Worm (Caenorhabditis elegans) whole organism, L2 larva: Measurements from ENCODE around the gene M18.6.

Source experiments
- C34F6.9 ChIP-seq: fragments of 150-350 bp; optimal IDR thresholded peaks from 2 replicates; lab custom pipeline; 2014; ENCODE audit warnings: missing biosample characterization, missing genetic modification characterization
- Y55F3AM.14 ChIP-seq: fragments of 200-800 bp; sonication (Bioruptor generic); optimal IDR thresholded peaks from 2 replicates; lab custom pipeline; 2018; ENCODE audit warnings: mild to moderate bottlenecking, missing genetic modification characterization, missing compliant biosample characterization
- ZK546.5 ChIP-seq: sonication (generic microtip); optimal IDR thresholded peaks from 2 replicates; lab custom pipeline; 2017; ENCODE audit warnings: missing biosample characterization, missing genetic modification characterization
- alr-1 ChIP-seq: fragments of 150-350 bp; optimal IDR thresholded peaks from 2 replicates; lab custom pipeline; 2014; ENCODE audit warnings: missing biosample characterization, missing genetic modification characterization
- aly-2 ChIP-seq: fragments of 150-350 bp; optimal IDR thresholded peaks from 2 replicates; lab custom pipeline; 2014; ENCODE audit warnings: missing biosample characterization, missing genetic modification characterization
- ama-1 ChIP-seq: fragments of 150-350 bp; optimal IDR thresholded peaks from 2 replicates; lab custom pipeline; 2018; ENCODE audit warnings: inconsistent platforms
- blmp-1 ChIP-seq: sonication (generic microtip); optimal IDR thresholded peaks from 2 replicates; lab custom pipeline; 2017; ENCODE audit warnings: missing genetic modification characterization, mild to moderate bottlenecking, missing compliant biosample characterization, antibody characterized with exemption, moderate library complexity; ENCODE audit not compliant: insufficient read depth
- ceh-16 ChIP-seq: fragments of 150-350 bp; optimal IDR thresholded peaks from 2 replicates; lab custom pipeline; 2014; ENCODE audit warnings: missing biosample characterization, missing genetic modification characterization
- ceh-82 ChIP-seq: fragments of 150-350 bp; optimal IDR thresholded peaks from 2 replicates; lab custom pipeline; 2014; ENCODE audit warnings: missing biosample characterization, missing genetic modification characterization
- crh-2 ChIP-seq: sonication (generic microtip); optimal IDR thresholded peaks from 2 replicates; lab custom pipeline; 2017; ENCODE audit warnings: missing biosample characterization, missing genetic modification characterization
- dmd-4 ChIP-seq: sonication (generic microtip); optimal IDR thresholded peaks from 2 replicates; lab custom pipeline; 2017; ENCODE audit warnings: missing biosample characterization, missing genetic modification characterization
- egl-27 ChIP-seq: sonication (generic microtip); optimal IDR thresholded peaks from 3 replicates; lab custom pipeline; 2017; ENCODE audit warnings: missing biosample characterization, missing genetic modification reagents, missing genetic modification characterization
- elt-3 ChIP-seq: sonication (generic microtip); optimal IDR thresholded peaks from 2 replicates; lab custom pipeline; 2017; ENCODE audit warnings: missing biosample characterization, missing genetic modification characterization
- gmeb-1 ChIP-seq: fragments of 150-350 bp; optimal IDR thresholded peaks from 2 replicates; lab custom pipeline; 2014; ENCODE audit warnings: missing biosample characterization, missing genetic modification characterization
- lin-13 ChIP-seq: fragments of 150-350 bp; optimal IDR thresholded peaks from 2 replicates; lab custom pipeline; 2014; ENCODE audit warnings: missing biosample characterization, missing genetic modification reagents, missing genetic modification characterization
- lsy-2 ChIP-seq, 2 experiments: fragments of 150-350 bp in 1 of 2; sonication (generic microtip) in 1 of 2; optimal IDR thresholded peaks; 2 replicates each; lab custom pipeline; 2014 to 2017; ENCODE audit warnings: missing biosample characterization in 2 of 2, missing genetic modification characterization in 2 of 2
- mab-5 ChIP-seq: fragments of 150-350 bp; optimal IDR thresholded peaks from 2 replicates; lab custom pipeline; 2014; ENCODE audit warnings: missing biosample characterization, missing genetic modification characterization
- nhr-11 ChIP-seq: fragments of 150-350 bp; optimal IDR thresholded peaks from 2 replicates; lab custom pipeline; 2014; ENCODE audit warnings: missing biosample characterization, missing genetic modification characterization
- nhr-12 ChIP-seq: fragments of 150-350 bp; optimal IDR thresholded peaks from 2 replicates; lab custom pipeline; 2014; ENCODE audit warnings: missing biosample characterization, missing genetic modification characterization
- nhr-129 ChIP-seq: fragments of 150-350 bp; optimal IDR thresholded peaks from 2 replicates; lab custom pipeline; 2014; ENCODE audit warnings: missing biosample characterization, missing genetic modification characterization
- nhr-21 ChIP-seq: fragments of 150-350 bp; optimal IDR thresholded peaks from 2 replicates; lab custom pipeline; 2014; ENCODE audit warnings: missing biosample characterization, missing genetic modification characterization
- nhr-237 ChIP-seq: fragments of 150-350 bp; optimal IDR thresholded peaks from 2 replicates; lab custom pipeline; 2014; ENCODE audit warnings: missing biosample characterization, missing genetic modification characterization
- nhr-6 ChIP-seq: fragments of 150-350 bp; optimal IDR thresholded peaks from 2 replicates; lab custom pipeline; 2014; ENCODE audit warnings: missing biosample characterization, missing genetic modification characterization
- skn-1 ChIP-seq: sonication (generic microtip); optimal IDR thresholded peaks from 2 replicates; lab custom pipeline; 2017; ENCODE audit warnings: missing biosample characterization, missing genetic modification characterization
- sma-3 ChIP-seq: sonication (generic microtip); optimal IDR thresholded peaks from 2 replicates; lab custom pipeline; 2016; ENCODE audit warnings: missing genetic modification reagents, missing genetic modification characterization, missing compliant biosample characterization
- sma-9 ChIP-seq, 2 experiments: fragments of 150-350 bp in 1 of 2; sonication (generic microtip) in 1 of 2; optimal IDR thresholded peaks; 2 replicates each; lab custom pipeline; 2014 to 2016; ENCODE audit warnings: missing genetic modification characterization in 2 of 2, mild to moderate bottlenecking in 1 of 2, missing biosample characterization in 1 of 2, missing compliant biosample characterization in 1 of 2, missing genetic modification reagents in 1 of 2, moderate library complexity in 1 of 2
- snpc-4 ChIP-seq: fragments of 150-350 bp; optimal IDR thresholded peaks from 2 replicates; lab custom pipeline; 2014; ENCODE audit warnings: missing biosample characterization, missing genetic modification characterization
- unc-39 ChIP-seq: fragments of 150-350 bp; optimal IDR thresholded peaks from 2 replicates; lab custom pipeline; 2014; ENCODE audit warnings: missing biosample characterization, missing genetic modification characterization
- unc-55 ChIP-seq: fragments of 150-350 bp; sonication (generic microtip); optimal IDR thresholded peaks from 3 replicates; lab custom pipeline; 2014; ENCODE audit warnings: missing biosample characterization, missing genetic modification reagents, missing genetic modification characterization
- unc-62 ChIP-seq: fragments of 150-350 bp; optimal IDR thresholded peaks from 2 replicates; lab custom pipeline; 2014; ENCODE audit warnings: missing biosample characterization, missing genetic modification reagents, missing genetic modification characterization
- ztf-1 ChIP-seq: fragments of 200-800 bp; sonication (Bioruptor generic); conservative IDR thresholded peaks from 2 replicates; pipeline ENCODE4 v1.3.6; 2022; ENCODE audit warnings: missing genetic modification characterization, missing compliant biosample characterization
- ztf-11 ChIP-seq: sonication (generic microtip); optimal IDR thresholded peaks from 2 replicates; lab custom pipeline; 2017; ENCODE audit warnings: missing biosample characterization, missing genetic modification characterization
- ztf-4 ChIP-seq: fragments of 150-350 bp; optimal IDR thresholded peaks from 2 replicates; lab custom pipeline; 2014; ENCODE audit warnings: missing biosample characterization, missing genetic modification characterization

The M18.6 gene

ce11 chrIV:12089551-12089950 lies 31.6 kb upstream of the M18.6 start, which contains the start of gene F11A10.6:
F11A10.6 (minus strand) TSS chrIV:12089651.
- TF ChIP-seq ceh-82 (tag; lab: Kevin White, UChicago) (no peak), elt-3 (tag; lab: Kevin White, UChicago) (no peak), unc-62 (GFP tag; lab: Kevin White, UChicago) (no peak), unc-39 (tag; lab: Kevin White, UChicago) (no peak), nhr-11 (tag; lab: Kevin White, UChicago) (no peak), aly-2 (tag; lab: Kevin White, UChicago) (no peak), dmd-4 (tag; lab: Kevin White, UChicago) (no peak)

- TF ChIP-seq egl-27 (no peak), gmeb-1 (tag; lab: Kevin White, UChicago) (no peak), snpc-4 (no peak), lsy-2 (tag; optimal IDR thresholded peaks at IDR 0.05; lab: Kevin White, UChicago) (no peak), ZK546.5 (tag; lab: Kevin White, UChicago) (no peak), nhr-12 (tag; lab: Kevin White, UChicago) (no peak), lin-13 (GFP tag; lab: Kevin White, UChicago) (no peak), ztf-4 (no peak), ceh-16 (no peak), ztf-11 (tag; lab: Kevin White, UChicago) (no peak), skn-1 (no peak), alr-1 (tag; lab: Kevin White, UChicago) (no peak), nhr-6 (tag; lab: Kevin White, UChicago) (no peak)
These were observed 29.0 kb upstream of the M18.6 start, which contains the start of gene mig-32 for ce11 chrIV:12092113-12092512. mig-32 (minus strand) TSS chrIV:12092213.

- TF ChIP-seq unc-62 (GFP tag; lab: Kevin White, UChicago) (no peak), ama-1 (lab: Kevin White, UChicago) (no peak), lsy-2 (tag; optimal IDR thresholded peaks at IDR 0.05; lab: Kevin White, UChicago) (peak in 1 of 2 experiments; percentile 72), unc-55 (GFP tag; lab: Kevin White, UChicago) (peak; percentile 20), dmd-4 (tag; lab: Kevin White, UChicago) (no peak), sma-9 (GFP tag; optimal IDR thresholded peaks at IDR 0.05; lab: Kevin White, UChicago) (no peak), sma-9 (tag; optimal IDR thresholded peaks at IDR 0.05; lab: Kevin White, UChicago) (no peak), ztf-1 (GFP tag; lab: Robert Waterston, UW) (no peak), unc-39 (tag; lab: Kevin White, UChicago) (no peak), gmeb-1 (tag; lab: Kevin White, UChicago) (no peak), crh-2 (no peak), blmp-1 (tag; lab: Kevin White, UChicago) (no peak), nhr-12 (tag; lab: Kevin White, UChicago) (no peak), mab-5 (tag; lab: Kevin White, UChicago) (no peak), Y55F3AM.14 (no peak)
These were observed 27.7 kb upstream of the M18.6 start, which contains the start of gene cpsf-4 for ce11 chrIV:12093384-12093783. cpsf-4 (minus strand) TSS chrIV:12093445.

ce11 chrIV:12093819-12094218 lies 27.3 kb upstream of the M18.6 start, which contains the start of gene F11A10.5:
F11A10.5 (plus strand) TSS chrIV:12094119.
- TF ChIP-seq crh-2 (peak; percentile 13), nhr-129 (peak; percentile 46), elt-3 (tag; lab: Kevin White, UChicago) (no peak)

ce11 chrIV:12096479-12096878 lies 24.6 kb upstream of the M18.6 start, which contains the start of gene mon-2:
mon-2 (plus strand) TSS chrIV:12096779.
- no peak for TF ChIP-seq nhr-237

- TF ChIP-seq unc-55 (GFP tag; lab: Kevin White, UChicago) (no peak), aly-2 (tag; lab: Kevin White, UChicago) (no peak), unc-62 (GFP tag; lab: Kevin White, UChicago) (no peak), blmp-1 (tag; lab: Kevin White, UChicago) (no peak), unc-39 (tag; lab: Kevin White, UChicago) (no peak), C34F6.9 (tag; lab: Kevin White, UChicago) (no peak), nhr-21 (tag; lab: Kevin White, UChicago) (no peak), sma-3 (GFP tag; lab: Kevin White, UChicago) (no peak), snpc-4 (no peak), nhr-12 (tag; lab: Kevin White, UChicago) (no peak), elt-3 (tag; lab: Kevin White, UChicago) (no peak), ztf-1 (GFP tag; lab: Robert Waterston, UW) (no peak), nhr-129 (no peak), dmd-4 (tag; lab: Kevin White, UChicago) (no peak), crh-2 (no peak), mab-5 (tag; lab: Kevin White, UChicago) (no peak), ZK546.5 (tag; lab: Kevin White, UChicago) (no peak)
These were observed 15.6 kb upstream of the M18.6 start, which contains the start of gene M18.3 for ce11 chrIV:12105558-12105957. M18.3 (plus strand) TSS chrIV:12105858.
